Fruit fly (Drosophila melanogaster) whole organism, adult: ENCODE results near the gene CG9777.

Experiments used
- CG12768 ChIP-seq: fragments of 200-800 bp; sonication (Bioruptor generic); optimal IDR thresholded peaks from 2 replicates; lab custom pipeline; 2017; ENCODE audit warnings: missing biosample characterization, missing genetic modification characterization, mild to moderate bottlenecking, moderate library complexity, missing genetic modification reagents
- CG14711 ChIP-seq: fragments of 200-800 bp; sonication (Bioruptor generic); optimal IDR thresholded peaks from 2 replicates; lab custom pipeline; 2018; ENCODE audit warnings: missing biosample characterization, mild to moderate bottlenecking, missing genetic modification characterization, moderate library complexity
- CG33017 ChIP-seq: fragments of 200-800 bp; sonication (Bioruptor generic); optimal IDR thresholded peaks from 2 replicates; lab custom pipeline; 2018; ENCODE audit warnings: missing biosample characterization, mild to moderate bottlenecking, missing genetic modification characterization, moderate library complexity
- CG5204 ChIP-seq: fragments of 200-800 bp; sonication (Bioruptor generic); optimal IDR thresholded peaks from 2 replicates; lab custom pipeline; 2016; ENCODE audit warnings: missing biosample characterization, missing genetic modification characterization
- CG7045 ChIP-seq: fragments of 200-800 bp; sonication (Bioruptor generic); optimal IDR thresholded peaks from 2 replicates; lab custom pipeline; 2017; ENCODE audit warnings: missing biosample characterization, mild to moderate bottlenecking, missing genetic modification characterization
- Clk ChIP-seq: fragments of 200-800 bp; sonication (Bioruptor generic); optimal IDR thresholded peaks from 2 replicates; lab custom pipeline; 2017; ENCODE audit warnings: missing biosample characterization, missing genetic modification characterization
- Hr96 ChIP-seq: fragments of 200-800 bp; sonication (Bioruptor generic); optimal IDR thresholded peaks from 2 replicates; lab custom pipeline; 2016; ENCODE audit warnings: missing biosample characterization, missing genetic modification characterization
- Mnt ChIP-seq: fragments of 200-800 bp; sonication (Bioruptor generic); optimal IDR thresholded peaks from 2 replicates; lab custom pipeline; 2016; ENCODE audit warnings: missing biosample characterization, mild to moderate bottlenecking, missing genetic modification characterization
- bab1 ChIP-seq: fragments of 200-800 bp; sonication (Bioruptor generic); optimal IDR thresholded peaks from 3 replicates; lab custom pipeline; 2019; ENCODE audit warnings: missing biosample characterization, mild to moderate bottlenecking, missing genetic modification characterization, moderate library complexity
- kay ChIP-seq: fragments of 200-800 bp; sonication (Bioruptor generic); peaks from one replicate; lab custom pipeline; 2016; ENCODE audit warnings: missing biosample characterization, missing genetic modification characterization, borderline replicate concordance
- ovo ChIP-seq: fragments of 200-800 bp; sonication (Bioruptor generic); optimal IDR thresholded peaks from 2 replicates; lab custom pipeline; 2016; ENCODE audit warnings: missing biosample characterization, missing genetic modification characterization
- pad ChIP-seq: fragments of 200-800 bp; sonication (Bioruptor generic); optimal IDR thresholded peaks from 3 replicates; lab custom pipeline; 2017; ENCODE audit warnings: missing biosample characterization, missing genetic modification characterization, mild to moderate bottlenecking, moderate library complexity, missing genetic modification reagents
- tj ChIP-seq: fragments of 200-800 bp; sonication (Bioruptor generic); optimal IDR thresholded peaks from 3 replicates; lab custom pipeline; 2017; ENCODE audit warnings: missing biosample characterization, mild to moderate bottlenecking, missing genetic modification characterization, moderate library complexity

dm6 chrX:16640260-16641100, 8.4 kb upstream of the CG9777 start, which contains the start of the genes SNRPG and mthl1:
- TF ChIP-seq tj (GFP tag; lab: Kevin White, UChicago) (no peak), bab1 (GFP tag; lab: Kevin White, UChicago) (peak; percentile 58), Mnt (peak; percentile 71), Hr96 (GFP tag; lab: Kevin White, UChicago) (no peak), CG5204 (peak; percentile 81), kay (GFP tag; lab: Kevin White, UChicago) (no peak), CG12768 (GFP tag; lab: Kevin White, UChicago) (peak; percentile 73), Clk (GFP tag; lab: Kevin White, UChicago) (peak; percentile 52), CG7045 (GFP tag; lab: Kevin White, UChicago) (peak; percentile 54), ovo (GFP tag; lab: Kevin White, UChicago) (peak; percentile 36), pad (GFP tag; lab: Kevin White, UChicago) (peak; percentile 64), CG14711 (tag; lab: Kevin White, UChicago) (peak; percentile 63), CG33017 (tag; lab: Kevin White, UChicago) (no peak)
